Worm (Caenorhabditis elegans) whole organism, L4/young adult: ENCODE data around the gene cest-31.

Experiments used
- W03F9.2 ChIP-seq: fragments of 150-350 bp; optimal IDR thresholded peaks from 2 replicates; lab custom pipeline; 2014; ENCODE audit warnings: missing biosample characterization, missing genetic modification characterization
- dao-5 ChIP-seq: sonication (generic microtip); optimal IDR thresholded peaks from 2 replicates; lab custom pipeline; 2016; ENCODE audit warnings: missing genotype, missing genetic modification characterization, moderate library complexity, missing compliant biosample characterization
- him-1 ChIP-seq: sonication (generic microtip); optimal IDR thresholded peaks from 2 replicates; lab custom pipeline; 2016; ENCODE audit warnings: missing genotype, missing genetic modification reagents, missing genetic modification characterization, missing compliant biosample characterization

DNA sequence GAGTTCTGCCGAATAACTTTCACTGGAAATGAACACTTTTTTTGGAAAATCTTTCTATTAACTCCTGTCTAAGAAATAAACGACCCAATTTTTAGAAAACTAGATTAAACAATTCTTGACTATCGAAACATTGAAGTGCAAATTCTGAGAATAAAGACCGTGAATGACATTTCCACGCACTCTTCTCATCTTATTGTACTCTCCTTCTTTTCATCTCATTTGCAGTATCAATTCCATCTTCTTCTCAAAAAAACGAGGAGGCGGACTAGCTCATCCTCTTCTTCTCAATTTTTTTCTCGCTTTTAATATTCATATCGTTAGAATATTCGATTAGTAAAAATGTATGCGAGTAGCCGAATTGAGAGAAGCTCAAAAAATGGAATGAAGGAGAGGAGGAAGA is 12.4 kb upstream of the cest-31 start:
- TF ChIP-seq him-1 (tag; lab: Kevin White, UChicago) (no peak), W03F9.2 (tag; lab: Kevin White, UChicago) (no peak), dao-5 (tag; lab: Kevin White, UChicago) (no peak)
